Worm (Caenorhabditis elegans) whole organism, late embryonic: ENCODE results near the gene T05C12.11.

Experiments
- C08G9.2 ChIP-seq: sonication (generic microtip); optimal IDR thresholded peaks from 2 replicates; lab custom pipeline; 2016; ENCODE audit warnings: mild to moderate bottlenecking, missing genetic modification characterization, moderate library complexity, missing compliant biosample characterization
- C38D4.7 ChIP-seq: fragments of 200-800 bp; sonication (Bioruptor generic); optimal IDR thresholded peaks from 2 replicates; lab custom pipeline; 2018; ENCODE audit warnings: mild to moderate bottlenecking, missing genetic modification characterization, moderate library complexity, missing compliant biosample characterization
- F13H6.1 ChIP-seq: sonication (generic microtip); optimal IDR thresholded peaks from 2 replicates; lab custom pipeline; 2016; ENCODE audit warnings: missing genetic modification characterization, missing compliant biosample characterization
- K09A11.1 ChIP-seq: sonication (generic microtip); optimal IDR thresholded peaks from 2 replicates; lab custom pipeline; 2017; ENCODE audit warnings: antibody characterized with exemption, mild to moderate bottlenecking, missing genetic modification characterization, missing compliant biosample characterization; ENCODE audit not compliant: insufficient read depth
- Y22D7AL.16 ChIP-seq: sonication (generic microtip); optimal IDR thresholded peaks from 2 replicates; lab custom pipeline; 2016; ENCODE audit warnings: missing genetic modification characterization, missing compliant biosample characterization
- ahr-1 ChIP-seq: sonication (generic microtip); optimal IDR thresholded peaks from 2 replicates; lab custom pipeline; 2016; ENCODE audit warnings: missing genetic modification characterization, missing compliant biosample characterization
- ama-1 ChIP-seq: fragments of 150-350 bp; optimal IDR thresholded peaks from 2 replicates; lab custom pipeline; 2014
- ceh-14 ChIP-seq: sonication (generic microtip); optimal IDR thresholded peaks from 2 replicates; lab custom pipeline; 2016; ENCODE audit warnings: missing genotype, missing genetic modification characterization, missing compliant biosample characterization
- ceh-19 ChIP-seq: fragments of 200-800 bp; sonication (Bioruptor generic); optimal IDR thresholded peaks from 2 replicates; lab custom pipeline; 2018; ENCODE audit warnings: mild to moderate bottlenecking, missing genetic modification characterization, missing compliant biosample characterization
- ceh-2 ChIP-seq: sonication (generic microtip); optimal IDR thresholded peaks from 2 replicates; lab custom pipeline; 2016; ENCODE audit warnings: missing genotype, missing genetic modification characterization, missing compliant biosample characterization
- ceh-22 ChIP-seq: sonication (generic microtip); optimal IDR thresholded peaks from 2 replicates; lab custom pipeline; 2017; ENCODE audit warnings: missing biosample characterization, missing genetic modification characterization
- ceh-24 ChIP-seq: sonication (generic microtip); optimal IDR thresholded peaks from 2 replicates; lab custom pipeline; 2016; ENCODE audit warnings: mild to moderate bottlenecking, missing genetic modification characterization, missing compliant biosample characterization
- ceh-31 ChIP-seq: sonication (generic microtip); optimal IDR thresholded peaks from 2 replicates; lab custom pipeline; 2016; ENCODE audit warnings: missing genetic modification characterization, missing compliant biosample characterization
- ceh-6 ChIP-seq: fragments of 200-800 bp; sonication (Bioruptor generic); optimal IDR thresholded peaks from 2 replicates; lab custom pipeline; 2018; ENCODE audit warnings: mild to moderate bottlenecking, missing genetic modification characterization, missing compliant biosample characterization
- ceh-9 ChIP-seq: sonication (generic microtip); optimal IDR thresholded peaks from 2 replicates; lab custom pipeline; 2016; ENCODE audit warnings: mild to moderate bottlenecking, missing genetic modification characterization, inconsistent platforms, missing compliant biosample characterization
- dmd-4 ChIP-seq: sonication (generic microtip); optimal IDR thresholded peaks from 2 replicates; lab custom pipeline; 2016; ENCODE audit warnings: borderline replicate concordance, missing genetic modification characterization, missing compliant biosample characterization
- dve-1 ChIP-seq: sonication (generic microtip); optimal IDR thresholded peaks from 2 replicates; lab custom pipeline; 2017; ENCODE audit warnings: antibody characterized with exemption, mild to moderate bottlenecking, missing genetic modification characterization, missing compliant biosample characterization
- eyg-1 ChIP-seq: sonication (generic microtip); optimal IDR thresholded peaks from 2 replicates; lab custom pipeline; 2016; ENCODE audit warnings: missing genotype, missing genetic modification characterization, missing compliant biosample characterization
- fkh-6 ChIP-seq: sonication (generic microtip); optimal IDR thresholded peaks from 2 replicates; lab custom pipeline; 2016; ENCODE audit warnings: missing genetic modification characterization, missing compliant biosample characterization
- hlh-13 ChIP-seq: fragments of 200-800 bp; sonication (Bioruptor generic); optimal IDR thresholded peaks from 2 replicates; lab custom pipeline; 2018; ENCODE audit warnings: mild to moderate bottlenecking, missing genetic modification characterization, missing compliant biosample characterization
- hlh-30 ChIP-seq: sonication (generic microtip); optimal IDR thresholded peaks from 2 replicates; lab custom pipeline; 2017; ENCODE audit warnings: antibody characterized with exemption, missing genetic modification characterization, missing compliant biosample characterization; ENCODE audit not compliant: insufficient read depth
- hlh-6 ChIP-seq: sonication (generic microtip); optimal IDR thresholded peaks from 2 replicates; lab custom pipeline; 2016; ENCODE audit warnings: missing genotype, missing genetic modification characterization, missing compliant biosample characterization
- lin-11 ChIP-seq: fragments of 200-800 bp; sonication (Bioruptor generic); optimal IDR thresholded peaks from 2 replicates; lab custom pipeline; 2018; ENCODE audit warnings: mild to moderate bottlenecking, missing genetic modification characterization, missing compliant biosample characterization
- madf-2 ChIP-seq: sonication (generic microtip); optimal IDR thresholded peaks from 2 replicates; lab custom pipeline; 2017; ENCODE audit warnings: missing genetic modification characterization, missing compliant biosample characterization
- mec-3 ChIP-seq: sonication (generic microtip); optimal IDR thresholded peaks from 2 replicates; lab custom pipeline; 2016; ENCODE audit warnings: borderline replicate concordance, missing genetic modification characterization, missing compliant biosample characterization
- nhr-11 ChIP-seq: fragments of 150-350 bp; optimal IDR thresholded peaks from 2 replicates; lab custom pipeline; 2014; ENCODE audit warnings: missing biosample characterization, missing genetic modification characterization
- nhr-232 ChIP-seq: sonication (generic microtip); optimal IDR thresholded peaks from 2 replicates; lab custom pipeline; 2016; ENCODE audit warnings: missing genetic modification characterization, missing compliant biosample characterization
- npax-4 ChIP-seq: sonication (generic microtip); optimal IDR thresholded peaks from 2 replicates; lab custom pipeline; 2016; ENCODE audit warnings: missing genetic modification characterization, missing compliant biosample characterization
- pax-1 ChIP-seq: fragments of 150-350 bp; optimal IDR thresholded peaks from 2 replicates; lab custom pipeline; 2014; ENCODE audit warnings: missing biosample characterization, missing genetic modification characterization
- pha-2 ChIP-seq: sonication (generic microtip); optimal IDR thresholded peaks from 2 replicates; lab custom pipeline; 2017; ENCODE audit warnings: mild to moderate bottlenecking, missing genetic modification characterization, missing compliant biosample characterization
- pha-4 ChIP-seq: fragments of 150-350 bp; optimal IDR thresholded peaks from 2 replicates; lab custom pipeline; 2018; ENCODE audit warnings: missing biosample characterization, missing genetic modification reagents, missing genetic modification characterization
- pros-1 ChIP-seq: fragments of 150-350 bp; optimal IDR thresholded peaks from 2 replicates; lab custom pipeline; 2014; ENCODE audit warnings: missing biosample characterization, missing genetic modification reagents, missing genetic modification characterization
- ref-2 ChIP-seq: sonication (generic microtip); optimal IDR thresholded peaks from 2 replicates; lab custom pipeline; 2016; ENCODE audit warnings: missing genetic modification characterization, missing compliant biosample characterization
- rnt-1 ChIP-seq: sonication (generic microtip); optimal IDR thresholded peaks from 2 replicates; lab custom pipeline; 2016; ENCODE audit warnings: missing genetic modification characterization, missing compliant biosample characterization
- sox-2 ChIP-seq: fragments of 200-800 bp; sonication (Bioruptor generic); IDR thresholded peaks from 2 replicates; pipeline ENCODE4 v1.3.6; 2022; ENCODE audit warnings: missing genetic modification reagents, missing genetic modification characterization, missing compliant biosample characterization
- sox-4 ChIP-seq: sonication (generic microtip); optimal IDR thresholded peaks from 2 replicates; lab custom pipeline; 2017; ENCODE audit warnings: mild to moderate bottlenecking, missing genetic modification characterization, inconsistent platforms, missing compliant biosample characterization
- tbx-7 ChIP-seq: sonication (generic microtip); optimal IDR thresholded peaks from 2 replicates; lab custom pipeline; 2016; ENCODE audit warnings: missing genotype, missing genetic modification characterization, missing compliant biosample characterization
- unc-3 ChIP-seq, 2 experiments: fragments of 200-800 bp in 1 of 2; sonication (Bioruptor generic) in 1 of 2; sonication (generic microtip) in 1 of 2; conservative IDR thresholded peaks in 1 of 2; optimal IDR thresholded peaks in 1 of 2; 2 replicates each; pipeline versions ENCODE4 v1.3.6 to Lab custom; 2016 to 2022; ENCODE audit warnings: missing compliant biosample characterization in 2 of 2, missing genetic modification characterization in 2 of 2, missing genetic modification reagents in 1 of 2
- unc-86 ChIP-seq: sonication (generic microtip); optimal IDR thresholded peaks from 2 replicates; lab custom pipeline; 2016; ENCODE audit warnings: missing genetic modification characterization, missing compliant biosample characterization
- ztf-16 ChIP-seq: sonication (generic microtip); optimal IDR thresholded peaks from 2 replicates; lab custom pipeline; 2017; ENCODE audit warnings: missing genetic modification characterization, missing compliant biosample characterization

The T05C12.11 gene

DNA sequence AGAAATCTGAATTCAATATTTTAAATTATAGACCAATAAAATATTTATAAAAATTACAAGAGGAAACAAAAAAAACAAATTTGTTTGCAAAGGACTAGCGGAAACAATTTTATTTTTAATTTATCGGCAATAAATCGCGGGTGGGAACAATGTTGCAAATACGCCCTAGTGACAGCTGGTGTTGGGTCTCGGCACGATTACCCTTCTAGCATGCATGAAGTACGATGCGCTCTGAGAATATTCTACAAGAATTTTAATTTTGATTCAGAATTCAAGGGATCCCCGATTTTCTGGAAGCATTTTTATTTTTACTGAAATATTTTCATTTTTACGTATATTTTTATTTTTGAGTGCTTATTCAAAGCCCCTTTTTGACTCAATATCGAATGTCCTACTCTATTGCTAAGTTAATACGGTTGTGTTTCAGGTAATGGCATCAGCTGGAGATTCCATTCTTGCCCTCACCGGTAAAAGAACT is 14.8 kb upstream of the T05C12.11 start, which contains the start of the genes mig-5 and cct-1 (continued):
- TF ChIP-seq lin-11 = no peak
- peak; percentile 68 for TF ChIP-seq ceh-31
- no peak for TF ChIP-seq pros-1 (tag; lab: Kevin White, UChicago)
- no peak for TF ChIP-seq madf-2 (tag; lab: Kevin White, UChicago)
- TF ChIP-seq pax-1 (tag; lab: Kevin White, UChicago) = peak; percentile 82
- TF ChIP-seq fkh-6 (tag; lab: Kevin White, UChicago) = no peak
- no peak for TF ChIP-seq ama-1 (lab: Kevin White, UChicago)
- no peak for TF ChIP-seq C08G9.2 (tag; lab: Kevin White, UChicago)
- no peak for TF ChIP-seq nhr-232 (tag; lab: Kevin White, UChicago)
- TF ChIP-seq F13H6.1 (tag; lab: Kevin White, UChicago) = peak; percentile 5
- TF ChIP-seq hlh-6 (tag; lab: Kevin White, UChicago) = no peak
- no peak for TF ChIP-seq sox-2
- no peak for TF ChIP-seq ceh-24 (tag; lab: Kevin White, UChicago)
- TF ChIP-seq pha-2 (tag; lab: Kevin White, UChicago) = no peak
- TF ChIP-seq dve-1 (tag; lab: Kevin White, UChicago) = peak; percentile 33
- TF ChIP-seq K09A11.1 = peak; percentile 0
- TF ChIP-seq hlh-13 (GFP tag; lab: Kevin White, UChicago) = no peak
- peak; percentile 66 for TF ChIP-seq unc-86 (tag; lab: Kevin White, UChicago)
- peak; percentile 35 for TF ChIP-seq ceh-19
- TF ChIP-seq ref-2 (tag; lab: Kevin White, UChicago) = peak; percentile 70
- no peak for TF ChIP-seq unc-3 (GFP tag; conservative IDR thresholded peaks at IDR 0.05; lab: Robert Waterston, UW)
- TF ChIP-seq unc-3 (tag; optimal IDR thresholded peaks at IDR 0.05; lab: Kevin White, UChicago) = no peak
- no peak for TF ChIP-seq sox-4
- no peak for TF ChIP-seq C38D4.7 (GFP tag; lab: Kevin White, UChicago)
- peak; percentile 28 for TF ChIP-seq Y22D7AL.16 (tag; lab: Kevin White, UChicago)
- no peak for TF ChIP-seq ceh-2 (tag; lab: Kevin White, UChicago)
- peak; percentile 80 for TF ChIP-seq ceh-14 (tag; lab: Kevin White, UChicago)
- TF ChIP-seq pha-4 (tag; lab: Kevin White, UChicago) = no peak

DNA sequence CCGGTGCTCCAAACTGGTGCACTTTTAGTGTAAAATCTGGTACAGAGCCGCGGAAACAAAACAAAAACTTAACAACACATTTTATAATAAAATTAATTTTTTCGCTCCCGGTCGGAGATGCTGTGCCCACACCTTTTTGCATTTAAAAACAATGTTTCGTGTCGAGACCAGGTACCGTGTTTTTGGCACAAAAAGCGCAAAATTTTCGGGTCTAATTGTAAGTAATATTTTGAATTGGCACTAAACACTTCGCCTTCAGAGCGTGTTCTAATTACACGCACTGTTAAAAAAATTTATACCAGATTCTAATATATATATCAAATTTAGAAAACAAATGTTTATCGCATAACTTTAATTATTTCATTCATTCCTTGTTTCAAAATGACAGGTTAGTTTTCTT is 11.2 kb upstream of the T05C12.11 start, which contains the start of gene dylt-3:
Gene dylt-3 (plus strand): TSS at position 301 of the 400 bp plus-strand sequence.
- TF ChIP-seq mec-3 (tag; lab: Kevin White, UChicago) (no peak), ahr-1 (no peak), hlh-13 (GFP tag; lab: Kevin White, UChicago) (no peak), ceh-6 (GFP tag; lab: Kevin White, UChicago) (no peak), nhr-11 (tag; lab: Kevin White, UChicago) (no peak), ceh-22 (tag; lab: Kevin White, UChicago) (no peak), ceh-2 (tag; lab: Kevin White, UChicago) (no peak)
- TF ChIP-seq, all 69 proteins: peak for 0

DNA sequence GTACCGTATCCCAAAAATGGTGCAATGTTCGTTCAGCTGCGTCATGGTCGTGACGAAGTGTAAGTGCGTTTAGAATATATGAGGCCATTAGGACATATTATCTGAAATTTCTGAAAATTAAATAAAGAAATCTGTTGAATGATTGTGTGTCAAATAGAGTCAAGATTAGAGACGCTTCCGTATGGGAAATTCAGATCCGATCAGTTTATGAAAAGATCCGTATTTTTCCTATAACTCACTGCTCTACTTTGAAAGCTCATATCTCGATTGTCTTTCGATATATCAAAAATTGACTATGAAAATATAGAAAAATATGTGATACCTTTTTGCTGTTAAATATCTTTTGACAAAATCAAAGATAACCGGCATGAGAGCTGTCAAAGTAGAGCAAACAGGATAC is 10.0 kb upstream of the T05C12.11 start, which contains the start of gene T05C12.4:
Gene T05C12.4 (minus strand): TSS at position 101 of the 400 bp plus-strand sequence.
- TF ChIP-seq ztf-16 (tag; lab: Kevin White, UChicago) = no peak
- no peak for TF ChIP-seq dmd-4 (tag; lab: Kevin White, UChicago)
- no peak for TF ChIP-seq hlh-30 (tag; lab: Kevin White, UChicago)
- no peak for TF ChIP-seq dve-1 (tag; lab: Kevin White, UChicago)
- no peak for TF ChIP-seq sox-4
- TF ChIP-seq tbx-7 (tag; lab: Kevin White, UChicago) = no peak
- TF ChIP-seq pha-2 (tag; lab: Kevin White, UChicago) = no peak
- no peak for TF ChIP-seq unc-86 (tag; lab: Kevin White, UChicago)
- no peak for TF ChIP-seq nhr-11 (tag; lab: Kevin White, UChicago)
- TF ChIP-seq ceh-9 (tag; lab: Kevin White, UChicago) = no peak
- no peak for TF ChIP-seq ahr-1
- TF ChIP-seq ceh-19 = no peak
- TF ChIP-seq ceh-22 (tag; lab: Kevin White, UChicago) = no peak
- no peak for TF ChIP-seq fkh-6 (tag; lab: Kevin White, UChicago)
- TF ChIP-seq rnt-1 (tag; lab: Kevin White, UChicago) = no peak
- no peak for TF ChIP-seq npax-4 (tag; lab: Kevin White, UChicago)
- TF ChIP-seq eyg-1 (tag; lab: Kevin White, UChicago) = no peak
